Worm (Caenorhabditis elegans): ENCODE results near the gene fbxb-102.

fbxb-102 gene

ce11 chrII:12462244-12462643 is 20.5 kb upstream of the fbxb-102 start, which contains the start of gene F15A4.2:
Gene F15A4.2 (plus strand): TSS chrII:12462544.
- TF ChIP-seq lsy-12 (tag; optimal IDR thresholded peaks at IDR 0.05) (no peak), jun-1 (tag; optimal IDR thresholded peaks at IDR 0.05) (no peak), nhr-28 (tag; optimal IDR thresholded peaks at IDR 0.05) (no peak)

- TF ChIP-seq elt-3 (tag; optimal IDR thresholded peaks at IDR 0.05) (no peak), ztf-11 (tag; optimal IDR thresholded peaks at IDR 0.05) (no peak), nhr-23 (tag; optimal IDR thresholded peaks at IDR 0.05) (no peak), skn-1 (tag; optimal IDR thresholded peaks at IDR 0.05) (no peak), ZK546.5 (tag; optimal IDR thresholded peaks at IDR 0.05) (no peak), ceh-16 (tag; optimal IDR thresholded peaks at IDR 0.05) (no peak), unc-62 (GFP tag; optimal IDR thresholded peaks at IDR 0.05) (no peak), tbx-2 (tag; optimal IDR thresholded peaks at IDR 0.05) (no peak), ceh-28 (tag; optimal IDR thresholded peaks at IDR 0.05) (no peak), aly-2 (tag; optimal IDR thresholded peaks at IDR 0.05) (no peak), eor-1 (tag; optimal IDR thresholded peaks at IDR 0.05) (no peak), snpc-4 (tag; optimal IDR thresholded peaks at IDR 0.05) (no peak), lin-39 (tag; optimal IDR thresholded peaks at IDR 0.05) (no peak)
These were observed 17.2 kb upstream of the fbxb-102 start, which contains the start of gene sre-37 for ce11 chrII:12465557-12465956. Gene sre-37 (plus strand): TSS chrII:12465857.

ce11 chrII:12467047-12467446 is 15.7 kb upstream of the fbxb-102 start, which contains the start of gene srg-16:
Gene srg-16 (plus strand): TSS chrII:12467133.
- no peak for TF ChIP-seq nhr-11 (tag; optimal IDR thresholded peaks at IDR 0.05)
- TF ChIP-seq R02D3.7 (tag; optimal IDR thresholded peaks at IDR 0.05) = no peak
- no peak for TF ChIP-seq ceh-82 (tag; optimal IDR thresholded peaks at IDR 0.05)
- TF ChIP-seq fkh-2 (tag; optimal IDR thresholded peaks at IDR 0.05) = no peak
- no peak for TF ChIP-seq jun-1 (tag; optimal IDR thresholded peaks at IDR 0.05)
- TF ChIP-seq pqm-1 (tag; optimal IDR thresholded peaks at IDR 0.05) = no peak
- TF ChIP-seq ama-1 (optimal IDR thresholded peaks at IDR 0.05) = no peak
- no peak for TF ChIP-seq nhr-237 (tag; optimal IDR thresholded peaks at IDR 0.05)
- TF ChIP-seq nhr-28 (tag; optimal IDR thresholded peaks at IDR 0.05) = no peak
- TF ChIP-seq lin-15B (tag; optimal IDR thresholded peaks at IDR 0.05) = no peak
- TF ChIP-seq ceh-16 (tag; optimal IDR thresholded peaks at IDR 0.05) = no peak
- TF ChIP-seq nhr-12 (tag; optimal IDR thresholded peaks at IDR 0.05) = no peak
- no peak for TF ChIP-seq lin-39 (tag; optimal IDR thresholded peaks at IDR 0.05)
- TF ChIP-seq mml-1 (tag; optimal IDR thresholded peaks at IDR 0.05) = no peak
- TF ChIP-seq tbx-2 (tag; optimal IDR thresholded peaks at IDR 0.05) = no peak

ce11 chrII:12471138-12471855 is 11.4 kb upstream of the fbxb-102 start, which contains the start of the genes F15A4.5 and phat-8:
Gene F15A4.5 (minus strand): TSS chrII:12471238.
Gene phat-8 (plus strand): TSS chrII:12471805.
- no peak for TF ChIP-seq tbx-2 (tag; optimal IDR thresholded peaks at IDR 0.05)
- TF ChIP-seq nhr-77 (tag; optimal IDR thresholded peaks at IDR 0.05) = no peak
- TF ChIP-seq lin-15B (tag; optimal IDR thresholded peaks at IDR 0.05) = no peak
- no peak for TF ChIP-seq fos-1 (tag; optimal IDR thresholded peaks at IDR 0.05)
- no peak for TF ChIP-seq zag-1 (tag; optimal IDR thresholded peaks at IDR 0.05)
- no peak for TF ChIP-seq nhr-67 (tag; optimal IDR thresholded peaks at IDR 0.05)
- TF ChIP-seq ceh-82 (tag; optimal IDR thresholded peaks at IDR 0.05) = no peak
- TF ChIP-seq daf-12 (tag; optimal IDR thresholded peaks at IDR 0.05) = no peak
- no peak for TF ChIP-seq ama-1 (optimal IDR thresholded peaks at IDR 0.05)
- TF ChIP-seq snpc-4 (tag; optimal IDR thresholded peaks at IDR 0.05) = no peak
- TF ChIP-seq nhr-237 (tag; optimal IDR thresholded peaks at IDR 0.05) = no peak
- no peak for TF ChIP-seq elt-3 (tag; optimal IDR thresholded peaks at IDR 0.05)
- no peak for TF ChIP-seq unc-39 (tag; optimal IDR thresholded peaks at IDR 0.05)
- no peak for TF ChIP-seq mdl-1 (tag; optimal IDR thresholded peaks at IDR 0.05)
- TF ChIP-seq nhr-12 (tag; optimal IDR thresholded peaks at IDR 0.05) = no peak
- TF ChIP-seq ZK546.5 (tag; optimal IDR thresholded peaks at IDR 0.05) = no peak
- TF ChIP-seq lsy-12 (tag; optimal IDR thresholded peaks at IDR 0.05) = no peak
- TF ChIP-seq nhr-25 (tag; optimal IDR thresholded peaks at IDR 0.05) = no peak
- no peak for TF ChIP-seq fkh-10 (GFP tag; optimal IDR thresholded peaks at IDR 0.05)

- TF ChIP-seq snpc-4 (tag; optimal IDR thresholded peaks at IDR 0.05) = no peak
- TF ChIP-seq pha-4 (tag; optimal IDR thresholded peaks at IDR 0.05) = no peak
- no peak for TF ChIP-seq sea-2 (GFP tag; optimal IDR thresholded peaks at IDR 0.05)
- TF ChIP-seq elt-2 (tag; optimal IDR thresholded peaks at IDR 0.05) = no peak
- TF ChIP-seq nhr-25 (tag; optimal IDR thresholded peaks at IDR 0.05) = no peak
- TF ChIP-seq pqm-1 (tag; optimal IDR thresholded peaks at IDR 0.05) = no peak
- no peak for TF ChIP-seq ceh-82 (tag; optimal IDR thresholded peaks at IDR 0.05)
- no peak for TF ChIP-seq daf-12 (tag; optimal IDR thresholded peaks at IDR 0.05)
These were observed 9.3 kb upstream of the fbxb-102 start, which contains the start of gene srg-17 for ce11 chrII:12473406-12473805. Gene srg-17 (plus strand): TSS chrII:12473706.
